Fruit fly (Drosophila melanogaster) whole organism, embryonic: ENCODE results near the gene CG3342.
A peak's percentile ranks its signal among the peaks of the same experiment; 100 is the strongest.

ENCODE experiments used
- C15 ChIP-seq: fragments of 200-800 bp; sonication (Bioruptor generic); IDR thresholded peaks from 3 replicates; pipeline ENCODE4 v1.3.6; 2022; ENCODE audit warnings: missing biosample characterization, missing genetic modification characterization
- CG10147 ChIP-seq: fragments of 200-800 bp; sonication (Bioruptor generic); optimal IDR thresholded peaks from 2 replicates; lab custom pipeline; 2019; ENCODE audit warnings: missing biosample characterization, mild to moderate bottlenecking, missing genetic modification characterization, moderate library complexity
- CG10654 ChIP-seq: fragments of 200-800 bp; sonication (Bioruptor generic); optimal IDR thresholded peaks from 2 replicates; lab custom pipeline; 2016; ENCODE audit warnings: missing biosample characterization, missing genetic modification characterization
- CG13123 ChIP-seq: fragments of 200-800 bp; sonication (Bioruptor generic); optimal IDR thresholded peaks from 2 replicates; lab custom pipeline; 2016; ENCODE audit warnings: missing biosample characterization, missing genetic modification characterization
- CG15011 ChIP-seq: fragments of 200-800 bp; sonication (Bioruptor generic); optimal IDR thresholded peaks from 3 replicates; lab custom pipeline; 2018; ENCODE audit warnings: missing biosample characterization, mild to moderate bottlenecking, missing genetic modification characterization
- CG1647 ChIP-seq: fragments of 200-800 bp; sonication (Bioruptor generic); optimal IDR thresholded peaks from 3 replicates; lab custom pipeline; 2016; ENCODE audit warnings: missing biosample characterization, missing genetic modification characterization
- CG17612 ChIP-seq: fragments of 200-800 bp; sonication (Bioruptor generic); IDR thresholded peaks from 2 replicates; pipeline ENCODE4 v1.3.6; 2022; ENCODE audit warnings: missing biosample characterization, missing genetic modification characterization
- CG30431 ChIP-seq: fragments of 200-800 bp; sonication (Bioruptor generic); optimal IDR thresholded peaks from 2 replicates; lab custom pipeline; 2017; ENCODE audit warnings: missing biosample characterization, missing genetic modification characterization
- CG3065 ChIP-seq: fragments of 200-800 bp; sonication (Bioruptor generic); optimal IDR thresholded peaks from 2 replicates; lab custom pipeline; 2016; ENCODE audit warnings: missing biosample characterization, missing genetic modification characterization
- CG31224 ChIP-seq: fragments of 200-800 bp; sonication (Bioruptor generic); IDR thresholded peaks from 2 replicates; pipeline ENCODE4 v1.3.6; 2022; ENCODE audit warnings: missing biosample characterization, missing genetic modification characterization
- CG31441 ChIP-seq: fragments of 200-800 bp; sonication (Bioruptor generic); IDR thresholded peaks from 2 replicates; pipeline ENCODE4 v1.3.6; 2022; ENCODE audit warnings: missing biosample characterization, missing genetic modification characterization
- CG3163 ChIP-seq: fragments of 200-800 bp; sonication (Bioruptor generic); optimal IDR thresholded peaks from 3 replicates; lab custom pipeline; 2016; ENCODE audit warnings: missing biosample characterization, missing genetic modification characterization
- CG3281 ChIP-seq: fragments of 200-800 bp; sonication (Bioruptor generic); optimal IDR thresholded peaks from 3 replicates; lab custom pipeline; 2017; ENCODE audit warnings: missing biosample characterization, mild to moderate bottlenecking, missing genetic modification characterization
- CG3407 ChIP-seq: fragments of 200-800 bp; sonication (Bioruptor generic); optimal IDR thresholded peaks from 2 replicates; lab custom pipeline; 2018; ENCODE audit warnings: missing biosample characterization, mild to moderate bottlenecking, missing genetic modification characterization
- CG6689 ChIP-seq: fragments of 200-800 bp; sonication (Bioruptor generic); IDR thresholded peaks from 2 replicates; pipeline ENCODE4 v1.3.6; 2022; ENCODE audit warnings: missing biosample characterization, missing genetic modification characterization
- CG7357 ChIP-seq: fragments of 200-800 bp; sonication (Bioruptor generic); IDR thresholded peaks from 3 replicates; pipeline ENCODE4 v1.3.6; 2022; ENCODE audit warnings: missing biosample characterization, missing genetic modification characterization
- CG7556 ChIP-seq: fragments of 200-800 bp; sonication (Bioruptor generic); optimal IDR thresholded peaks from 2 replicates; lab custom pipeline; 2017; ENCODE audit warnings: missing biosample characterization, mild to moderate bottlenecking, missing genetic modification characterization
- CG9215 ChIP-seq: fragments of 200-800 bp; sonication (Bioruptor generic); IDR thresholded peaks from 2 replicates; pipeline ENCODE4 v1.3.6; 2022; ENCODE audit warnings: missing biosample characterization, missing genetic modification characterization
- CG9727 ChIP-seq: fragments of 200-800 bp; sonication (Bioruptor generic); optimal IDR thresholded peaks from 3 replicates; lab custom pipeline; 2017; ENCODE audit warnings: missing biosample characterization, mild to moderate bottlenecking, missing genetic modification characterization
- Dll ChIP-seq: fragments of 200-800 bp; sonication (Bioruptor generic); IDR thresholded peaks from 4 replicates; pipeline ENCODE4 v1.3.6; 2022; ENCODE audit warnings: missing biosample characterization, missing genetic modification characterization; ENCODE audit not compliant: partially characterized antibody
- Drgx ChIP-seq: fragments of 200-800 bp; sonication (Bioruptor generic); IDR thresholded peaks from 2 replicates; pipeline ENCODE4 v1.3.6; 2022; ENCODE audit warnings: missing biosample characterization, missing genetic modification characterization
- Hr3 ChIP-seq: fragments of 200-800 bp; sonication (Bioruptor generic); optimal IDR thresholded peaks from 3 replicates; lab custom pipeline; 2016; ENCODE audit warnings: missing biosample characterization, missing genetic modification characterization
- Hsf ChIP-seq: fragments of 200-800 bp; sonication (Bioruptor generic); optimal IDR thresholded peaks from 3 replicates; lab custom pipeline; 2016; ENCODE audit warnings: missing biosample characterization, missing genetic modification characterization
- Kr ChIP-seq: fragments of 200-800 bp; sonication (Bioruptor generic); optimal IDR thresholded peaks from 2 replicates; lab custom pipeline; 2017; ENCODE audit warnings: missing biosample characterization, mild to moderate bottlenecking, missing genetic modification characterization
- Max ChIP-seq: fragments of 200-800 bp; sonication (Bioruptor generic); optimal IDR thresholded peaks from 2 replicates; lab custom pipeline; 2016; ENCODE audit warnings: missing biosample characterization, mild to moderate bottlenecking, missing genetic modification characterization
- NFAT ChIP-seq: fragments of 200-800 bp; sonication (Bioruptor generic); IDR thresholded peaks from 2 replicates; pipeline ENCODE4 v1.3.6; 2022; ENCODE audit warnings: missing biosample characterization, missing genetic modification characterization
- Oli ChIP-seq: fragments of 200-800 bp; sonication (Bioruptor generic); optimal IDR thresholded peaks from 2 replicates; lab custom pipeline; 2018; ENCODE audit warnings: missing biosample characterization, mild to moderate bottlenecking, missing genetic modification characterization, moderate library complexity
- ash1 ChIP-seq: fragments of 200-800 bp; sonication (Bioruptor generic); optimal IDR thresholded peaks from 2 replicates; lab custom pipeline; 2018; ENCODE audit warnings: missing biosample characterization, mild to moderate bottlenecking, missing genetic modification characterization
- ato ChIP-seq: fragments of 200-800 bp; sonication (Bioruptor generic); IDR thresholded peaks from 2 replicates; pipeline ENCODE4 v1.3.6; 2022; ENCODE audit warnings: missing biosample characterization, missing genetic modification characterization; ENCODE audit not compliant: partially characterized antibody
- cato ChIP-seq: fragments of 200-800 bp; sonication (Bioruptor generic); optimal IDR thresholded peaks from 2 replicates; lab custom pipeline; 2016; ENCODE audit warnings: missing biosample characterization, missing genetic modification characterization, borderline replicate concordance
- chm ChIP-seq: fragments of 200-800 bp; sonication (Bioruptor generic); IDR thresholded peaks from 2 replicates; pipeline ENCODE4 v1.3.6; 2022; ENCODE audit warnings: missing biosample characterization, missing genetic modification characterization
- ci ChIP-seq: fragments of 200-800 bp; sonication (Bioruptor generic); IDR thresholded peaks from 3 replicates; pipeline ENCODE4 v1.3.6; 2022; ENCODE audit warnings: missing biosample characterization, missing genetic modification characterization
- croc ChIP-seq: fragments of 200-800 bp; sonication (Bioruptor generic); conservative IDR thresholded peaks from 3 replicates; pipeline ENCODE4 v1.3.6; 2022; ENCODE audit warnings: missing biosample characterization, missing genetic modification characterization
- ewg ChIP-seq: fragments of 200-800 bp; sonication (Bioruptor generic); optimal IDR thresholded peaks from 3 replicates; lab custom pipeline; 2017; ENCODE audit warnings: mild to moderate bottlenecking, missing biosample characterization, missing genetic modification reagents, missing genetic modification characterization
- ind ChIP-seq: fragments of 200-800 bp; sonication (Bioruptor generic); optimal IDR thresholded peaks from 3 replicates; lab custom pipeline; 2016; ENCODE audit warnings: missing biosample characterization, missing genetic modification characterization
- jigr1 ChIP-seq: fragments of 200-800 bp; sonication (Bioruptor generic); IDR thresholded peaks from 3 replicates; pipeline ENCODE4 v1.3.6; 2022; ENCODE audit warnings: missing biosample characterization, missing genetic modification characterization
- knrl ChIP-seq: fragments of 200-800 bp; sonication (Bioruptor generic); IDR thresholded peaks from 3 replicates; pipeline ENCODE4 v1.3.6; 2022; ENCODE audit warnings: missing biosample characterization, missing genetic modification characterization; ENCODE audit not compliant: partially characterized antibody
- mirr ChIP-seq: fragments of 200-800 bp; sonication (Bioruptor generic); optimal IDR thresholded peaks from 3 replicates; lab custom pipeline; 2018; ENCODE audit warnings: missing biosample characterization, mild to moderate bottlenecking, missing genetic modification characterization
- nerfin-1 ChIP-seq: fragments of 200-800 bp; sonication (Bioruptor generic); optimal IDR thresholded peaks from 3 replicates; lab custom pipeline; 2019; ENCODE audit warnings: missing biosample characterization, mild to moderate bottlenecking, missing genetic modification characterization, moderate library complexity
- odd ChIP-seq: fragments of 200-800 bp; sonication (Bioruptor generic); optimal IDR thresholded peaks from 2 replicates; lab custom pipeline; 2017; ENCODE audit warnings: missing biosample characterization, mild to moderate bottlenecking, missing genetic modification characterization
- sc ChIP-seq, 3 experiments: fragments of >200 bp in 2 of 3; fragments of 200-800 bp in 1 of 3; sonication (Bioruptor generic) in 1 of 3; optimal IDR thresholded peaks; 2 replicates in 2 of 3; 3 replicates in 1 of 3; lab custom pipeline; 2017; ENCODE audit warnings: mild to moderate bottlenecking in 1 of 3, missing biosample characterization in 1 of 3, missing genetic modification characterization in 1 of 3, missing genetic modification reagents in 1 of 3
- sd ChIP-seq: fragments of 200-800 bp; sonication (Bioruptor generic); optimal IDR thresholded peaks from 3 replicates; lab custom pipeline; 2018; ENCODE audit warnings: missing biosample characterization, mild to moderate bottlenecking, missing genetic modification characterization, moderate library complexity
- sens-2 ChIP-seq: fragments of 200-800 bp; sonication (Bioruptor generic); IDR thresholded peaks from 2 replicates; pipeline ENCODE4 v1.3.6; 2022; ENCODE audit warnings: missing biosample characterization, missing genetic modification characterization
- sqz ChIP-seq: fragments of 200-800 bp; sonication (Bioruptor generic); optimal IDR thresholded peaks from 3 replicates; lab custom pipeline; 2018; ENCODE audit warnings: missing biosample characterization, mild to moderate bottlenecking, missing genetic modification characterization
- sr ChIP-seq: fragments of 200-800 bp; sonication (Bioruptor generic); IDR thresholded peaks from 3 replicates; pipeline ENCODE4 v1.3.6; 2022; ENCODE audit warnings: missing biosample characterization, missing genetic modification characterization
- stc ChIP-seq: fragments of 200-800 bp; sonication (Bioruptor generic); IDR thresholded peaks from 2 replicates; pipeline ENCODE4 v1.3.6; 2022; ENCODE audit warnings: missing biosample characterization, missing genetic modification characterization
- sug ChIP-seq: fragments of 200-800 bp; optimal IDR thresholded peaks from 2 replicates; lab custom pipeline; 2019; ENCODE audit warnings: missing biosample characterization, mild to moderate bottlenecking, missing genetic modification characterization, moderate library complexity
- tgo ChIP-seq: fragments of 200-800 bp; sonication (Bioruptor generic); IDR thresholded peaks from 3 replicates; pipeline ENCODE4 v1.3.6; 2022; ENCODE audit warnings: missing biosample characterization, missing genetic modification characterization
- tin ChIP-seq: fragments of 200-800 bp; sonication (Bioruptor generic); optimal IDR thresholded peaks from 3 replicates; lab custom pipeline; 2016; ENCODE audit warnings: missing biosample characterization, missing genetic modification characterization
- tup ChIP-seq: fragments of 200-800 bp; sonication (Bioruptor generic); optimal IDR thresholded peaks from 2 replicates; lab custom pipeline; 2016; ENCODE audit warnings: missing biosample characterization, mild to moderate bottlenecking, missing genetic modification characterization, moderate library complexity
- zen2 ChIP-seq: fragments of 200-800 bp; sonication (Bioruptor generic); IDR thresholded peaks from 3 replicates; pipeline ENCODE4 v1.3.6; 2022; ENCODE audit warnings: missing biosample characterization, missing genetic modification characterization; ENCODE audit not compliant: partially characterized antibody

CG3342 gene

dm6 chrX:6574488-6574887 is 46.8 kb upstream of the CG3342 start (continued):
- no peak for TF ChIP-seq CG17612 (GFP tag; lab: Robert Waterston, UW)
- TF ChIP-seq cato (GFP tag; lab: Kevin White, UChicago) = no peak
- TF ChIP-seq CG3407 (GFP tag; lab: Kevin White, UChicago) = no peak
- no peak for TF ChIP-seq CG13123
- TF ChIP-seq odd = no peak
- 0 out of 2 replicates have a peak, but pooled peaks have one; percentile 27 for TF ChIP-seq NFAT (GFP tag; lab: Robert Waterston, UW)
- no peak for TF ChIP-seq mirr (GFP tag; lab: Kevin White, UChicago)
- TF ChIP-seq CG15011 = no peak
- no peak for TF ChIP-seq C15 (GFP tag; lab: Robert Waterston, UW)
- no peak for TF ChIP-seq tin (GFP tag; lab: Kevin White, UChicago)
- TF ChIP-seq tup (GFP tag; lab: Kevin White, UChicago) = no peak
- peak; percentile 37; the same call in 1 of the 3 replicates for TF ChIP-seq CG7357 (GFP tag; lab: Robert Waterston, UW)
- no peak for TF ChIP-seq Hsf
- no peak for TF ChIP-seq nerfin-1
- no peak for TF ChIP-seq ato (GFP tag; lab: Robert Waterston, UW)
- TF ChIP-seq CG3281 (GFP tag; lab: Kevin White, UChicago) = no peak
- TF ChIP-seq CG6689 (GFP tag; lab: Robert Waterston, UW) = peak; percentile 44; the same call in 1 of the 2 replicates
- no peak for TF ChIP-seq CG31441
- no peak for TF ChIP-seq sr
- TF ChIP-seq sc (optimal IDR thresholded peaks at IDR 0.05; lab: Kevin White, UChicago) = no peak
- TF ChIP-seq sc (GFP tag; optimal IDR thresholded peaks at IDR 0.05; lab: Kevin White, UChicago) = no peak
- no peak for TF ChIP-seq sd (tag; lab: Kevin White, UChicago)
- TF ChIP-seq sug (tag; lab: Kevin White, UChicago) = no peak
- no peak for TF ChIP-seq Oli (tag; lab: Kevin White, UChicago)
- TF ChIP-seq ci (GFP tag; lab: Robert Waterston, UW) = peak; percentile 62; the same call in 1 of the 3 replicates
- TF ChIP-seq CG3163 = no peak
- no peak for TF ChIP-seq CG9727 (GFP tag; lab: Kevin White, UChicago)
- no peak for TF ChIP-seq Dll (GFP tag; lab: Robert Waterston, UW)
- TF ChIP-seq CG7556 (GFP tag; lab: Kevin White, UChicago) = no peak
- TF ChIP-seq jigr1 (GFP tag; lab: Robert Waterston, UW) = 0 out of 3 replicates have a peak, but pooled peaks have one; percentile 15
- TF ChIP-seq CG3065 (GFP tag; lab: Kevin White, UChicago) = no peak
- TF ChIP-seq CG9215 = peak; percentile 22; the same call in 1 of the 2 replicates
- TF ChIP-seq ewg (GFP tag; lab: Kevin White, UChicago) = no peak
- no peak for TF ChIP-seq Max (GFP tag; lab: Kevin White, UChicago)
- TF ChIP-seq Hr3 = no peak
- TF ChIP-seq ash1 (GFP tag; lab: Kevin White, UChicago) = no peak
- no peak for TF ChIP-seq Kr (GFP tag; lab: Kevin White, UChicago)
- TF ChIP-seq knrl (GFP tag; lab: Robert Waterston, UW) = no peak
- no peak for TF ChIP-seq CG31224 (GFP tag; lab: Robert Waterston, UW)
- TF ChIP-seq CG10654 (GFP tag; lab: Kevin White, UChicago) = no peak
- no peak for TF ChIP-seq zen2 (GFP tag; lab: Robert Waterston, UW)
- TF ChIP-seq CG10147 (GFP tag; lab: Kevin White, UChicago) = no peak
- no peak for TF ChIP-seq ind (GFP tag; lab: Kevin White, UChicago)
- no peak for TF ChIP-seq chm
- no peak for TF ChIP-seq sqz (GFP tag; lab: Kevin White, UChicago)
- TF ChIP-seq CG30431 (GFP tag; lab: Kevin White, UChicago) = no peak
- peak; percentile 51; the same call in 1 of the 2 replicates for TF ChIP-seq stc (GFP tag; lab: Robert Waterston, UW)
- peak; percentile 22 for TF ChIP-seq CG1647 (GFP tag; lab: Kevin White, UChicago)
- 0 out of 2 replicates have a peak, but pooled peaks have one; percentile 23 for TF ChIP-seq sens-2 (GFP tag; lab: Robert Waterston, UW)
- peak; percentile 49; the same call in 2 of the 3 replicates for TF ChIP-seq tgo
- no peak for TF ChIP-seq croc (GFP tag; lab: Robert Waterston, UW)
- peak; percentile 47; the same call in 1 of the 2 replicates for TF ChIP-seq Drgx
